Fruit fly (Drosophila melanogaster): ENCODE results near the gene Gug.

Gug gene

DNA sequence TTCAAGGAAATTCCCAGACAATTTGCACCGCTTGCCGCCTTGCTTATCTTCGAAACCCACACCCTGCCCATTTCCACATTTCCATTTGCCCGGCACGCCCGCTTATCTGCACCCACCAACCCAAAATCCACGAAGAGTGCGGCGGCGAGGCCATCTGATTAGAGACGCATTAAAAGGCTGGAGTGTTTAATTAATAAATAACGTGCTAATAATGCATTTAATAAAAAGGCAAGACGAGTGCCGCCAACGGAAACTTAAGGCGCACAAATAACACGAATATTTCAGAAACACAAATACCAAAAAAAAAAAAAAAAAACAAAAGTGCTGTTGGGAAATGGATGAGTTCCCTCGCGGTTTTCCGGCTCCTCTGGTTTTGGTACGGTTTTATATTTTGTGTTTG is 3.3 kb downstream of the Gug start (continued):
- TF ChIP-seq E2f2 (GFP tag; IDR thresholded peaks at IDR 0.05) (peak; percentile 23; the same call in 1 of the 2 replicates), pita (GFP tag; optimal IDR thresholded peaks at IDR 0.05) (no peak), sisA (GFP tag; IDR thresholded peaks at IDR 0.05) (no peak), CG2120 (GFP tag; optimal IDR thresholded peaks at IDR 0.05) (no peak)

DNA sequence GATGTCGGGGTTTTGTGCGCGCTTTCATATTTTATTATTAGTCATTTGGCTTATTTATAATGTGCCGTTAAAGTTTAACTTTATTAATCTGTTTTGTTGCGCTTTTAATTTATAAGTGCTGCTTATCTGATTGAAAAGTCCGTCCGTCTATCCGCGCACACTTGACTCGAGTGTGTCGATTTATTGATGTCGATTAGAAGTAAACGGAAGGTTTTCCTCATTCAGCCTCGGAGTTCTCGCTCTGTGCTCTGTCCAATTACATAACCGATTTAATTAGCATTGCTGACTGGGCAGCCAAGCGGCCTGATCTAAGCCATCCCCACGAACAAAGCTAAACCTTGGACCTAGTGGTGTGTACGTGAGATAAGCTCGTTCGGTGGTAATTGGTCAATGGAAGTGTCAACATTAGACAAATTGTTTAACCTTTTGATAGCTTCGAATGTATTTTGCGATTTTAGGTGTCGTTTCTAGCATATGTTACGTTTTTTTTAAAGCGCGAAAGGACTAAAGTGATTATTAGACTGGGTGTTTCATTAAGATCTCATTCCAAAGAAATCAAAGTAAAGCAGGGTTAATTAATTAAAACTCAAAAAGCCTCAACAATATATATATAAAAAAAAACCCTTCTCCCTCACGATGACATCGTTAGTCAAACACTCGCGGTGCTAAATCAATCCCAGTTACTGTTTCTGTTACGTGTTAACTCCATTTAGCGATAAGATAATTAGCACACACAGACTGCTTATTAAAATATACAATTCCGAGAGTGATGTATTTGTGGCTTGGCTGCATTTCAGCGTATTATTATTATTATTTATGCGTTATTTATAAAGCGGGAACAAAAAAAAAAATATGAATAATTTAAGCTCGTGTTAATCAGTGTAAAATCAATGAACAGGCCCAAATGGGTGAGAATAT is 4.0 kb downstream of the Gug start:
- TF ChIP-seq CG34376 (GFP tag; optimal IDR thresholded peaks at IDR 0.05) (peak; percentile 45), Med (GFP tag) (peak; percentile 77), CHES-1-like (GFP tag; optimal IDR thresholded peaks at IDR 0.05) (no peak), sqz (GFP tag; optimal IDR thresholded peaks at IDR 0.05) (peak; percentile 40), CG18599 (GFP tag; optimal IDR thresholded peaks at IDR 0.05) (peak; percentile 23), vnd (GFP tag; IDR thresholded peaks at IDR 0.05; ENCODE audit: partially characterized antibody) (peak; percentile 65), CG14050 (GFP tag; IDR thresholded peaks at IDR 0.05) (no peak), CG9215 (GFP tag; IDR thresholded peaks at IDR 0.05) (no peak), gem (tag; optimal IDR thresholded peaks at IDR 0.05) (peak; percentile 4), Gug (GFP tag; IDR thresholded peaks at IDR 0.05) (no peak), CG2120 (GFP tag; optimal IDR thresholded peaks at IDR 0.05) (peak; percentile 31), z (GFP tag; IDR thresholded peaks at IDR 0.05) (0 out of 3 replicates have a peak, but pooled peaks have one; percentile 42), Xbp1 (GFP tag; optimal IDR thresholded peaks at IDR 0.05) (no peak), insv (GFP tag; optimal IDR thresholded peaks at IDR 0.05) (no peak), Ada2b (GFP tag; IDR thresholded peaks at IDR 0.05) (no peak), Ets65A (GFP tag) (no peak), CG3281 (GFP tag; optimal IDR thresholded peaks at IDR 0.05) (peak; percentile 14), Dip3 (GFP tag; optimal IDR thresholded peaks at IDR 0.05) (no peak), CG7839 (tag; optimal IDR thresholded peaks at IDR 0.05) (peak; percentile 36), grn (GFP tag; optimal IDR thresholded peaks at IDR 0.05) (peak; percentile 55), Pdp1 (GFP tag; optimal IDR thresholded peaks at IDR 0.05) (peak in 1 of 2 experiments; percentile 97), CG18476 (GFP tag; optimal IDR thresholded peaks at IDR 0.05) (peak; percentile 8), CG11723 (GFP tag; optimal IDR thresholded peaks at IDR 0.05) (no peak), Spps (tag; optimal IDR thresholded peaks at IDR 0.05) (no peak), CG7357 (GFP tag; IDR thresholded peaks at IDR 0.05) (0 out of 3 replicates have a peak, but pooled peaks have one; percentile 13), ac (GFP tag; optimal IDR thresholded peaks at IDR 0.05) (no peak), CG12659 (GFP tag; optimal IDR thresholded peaks at IDR 0.05) (peak; percentile 11), lab (GFP tag; optimal IDR thresholded peaks at IDR 0.05) (peak; percentile 13), E2f2 (GFP tag; IDR thresholded peaks at IDR 0.05) (peak; percentile 3; the same call in 1 of the 2 replicates), dm (GFP tag; optimal IDR thresholded peaks at IDR 0.05) (no peak), CG2678 (tag; optimal IDR thresholded peaks at IDR 0.05) (peak; percentile 42), gro (GFP tag; optimal IDR thresholded peaks at IDR 0.05) (peak; percentile 51), sens (GFP tag) (peak; percentile 66), Nf-YC (tag; optimal IDR thresholded peaks at IDR 0.05) (peak; percentile 7), sug (tag; optimal IDR thresholded peaks at IDR 0.05) (peak; percentile 86), exex (tag; optimal IDR thresholded peaks at IDR 0.05) (peak; percentile 84), CG15269 (tag; optimal IDR thresholded peaks at IDR 0.05) (peak; percentile 20), HHEX (GFP tag; optimal IDR thresholded peaks at IDR 0.05) (peak; percentile 19), Scr (GFP tag; IDR thresholded peaks at IDR 0.05; ENCODE audit: partially characterized antibody) (peak; percentile 20; the same call in 1 of the 2 replicates), lbe (GFP tag; optimal IDR thresholded peaks at IDR 0.05) (peak; percentile 35), pho (GFP tag; optimal IDR thresholded peaks at IDR 0.05) (no peak), Vsx1 (GFP tag; optimal IDR thresholded peaks at IDR 0.05) (peak; percentile 11), CG8924 (tag; optimal IDR thresholded peaks at IDR 0.05) (no peak), wdn (GFP tag; IDR thresholded peaks at IDR 0.05) (0 out of 2 replicates have a peak, but pooled peaks have one; percentile 13)

All from whole organism, embryonic.